Fruit fly (Drosophila melanogaster) whole organism, embryonic: Measurements from ENCODE around the gene BtbVII.
A peak's percentile ranks its signal among the peaks of the same experiment; 100 is the strongest.

Experiments
- Ada2b ChIP-seq: fragments of 200-800 bp; sonication (Bioruptor generic); IDR thresholded peaks from 2 replicates; pipeline ENCODE4 v1.3.6; 2022; ENCODE audit warnings: missing biosample characterization, missing genetic modification characterization
- Awh ChIP-seq: fragments of 200-800 bp; sonication (Bioruptor generic); IDR thresholded peaks from 2 replicates; pipeline ENCODE4, ENCODE4 v1.3.6; 2022; ENCODE audit warnings: missing biosample characterization, missing genetic modification characterization
- BEAF-32 ChIP-seq: fragments of 200-800 bp; sonication (Bioruptor generic); optimal IDR thresholded peaks from 3 replicates; lab custom pipeline; 2017; ENCODE audit warnings: missing biosample characterization, missing genetic modification characterization, mild to moderate bottlenecking, moderate library complexity, missing genetic modification reagents
- CG10565 ChIP-seq: fragments of 200-800 bp; sonication (Bioruptor generic); optimal IDR thresholded peaks from 3 replicates; lab custom pipeline; 2016; ENCODE audit warnings: missing biosample characterization, mild to moderate bottlenecking, missing genetic modification characterization
- CG11504 ChIP-seq: fragments of 200-800 bp; sonication (Bioruptor generic); optimal IDR thresholded peaks from 3 replicates; lab custom pipeline; 2019; ENCODE audit warnings: missing biosample characterization, mild to moderate bottlenecking, missing genetic modification characterization, moderate library complexity
- CG11695 ChIP-seq: fragments of 200-800 bp; sonication (Bioruptor generic); IDR thresholded peaks from 3 replicates; pipeline ENCODE4 v1.3.6; 2022; ENCODE audit warnings: missing biosample characterization, missing genetic modification characterization
- CG11696 ChIP-seq: fragments of 200-800 bp; sonication (Bioruptor generic); IDR thresholded peaks from 2 replicates; pipeline ENCODE4 v1.3.6; 2022; ENCODE audit warnings: missing biosample characterization, missing genetic modification characterization
- CG12104 ChIP-seq: fragments of 200-800 bp; sonication (Bioruptor generic); optimal IDR thresholded peaks from 3 replicates; lab custom pipeline; 2016; ENCODE audit warnings: missing biosample characterization, missing genetic modification characterization
- CG12659 ChIP-seq: fragments of 200-800 bp; sonication (Bioruptor generic); optimal IDR thresholded peaks from 3 replicates; lab custom pipeline; 2017; ENCODE audit warnings: mild to moderate bottlenecking, missing biosample characterization, missing genetic modification reagents, missing genetic modification characterization
- CG13123 ChIP-seq: fragments of 200-800 bp; sonication (Bioruptor generic); optimal IDR thresholded peaks from 2 replicates; lab custom pipeline; 2016; ENCODE audit warnings: missing biosample characterization, missing genetic modification characterization
- CG14014 ChIP-seq: fragments of 200-800 bp; sonication (Bioruptor generic); IDR thresholded peaks from 2 replicates; pipeline ENCODE4 v1.3.6; 2022; ENCODE audit warnings: missing biosample characterization, missing genetic modification characterization
- CG1647 ChIP-seq: fragments of 200-800 bp; sonication (Bioruptor generic); optimal IDR thresholded peaks from 3 replicates; lab custom pipeline; 2016; ENCODE audit warnings: missing biosample characterization, missing genetic modification characterization
- CG17912 ChIP-seq: fragments of 200-800 bp; sonication (Bioruptor generic); optimal IDR thresholded peaks from 2 replicates; lab custom pipeline; 2018; ENCODE audit warnings: missing biosample characterization, mild to moderate bottlenecking, missing genetic modification characterization
- CG18262 ChIP-seq: fragments of 200-800 bp; optimal IDR thresholded peaks from 3 replicates; lab custom pipeline; 2019; ENCODE audit warnings: missing biosample characterization, mild to moderate bottlenecking, missing genetic modification characterization, moderate library complexity
- CG32767 ChIP-seq: fragments of 200-800 bp; sonication (Bioruptor generic); IDR thresholded peaks from 2 replicates; pipeline ENCODE4 v1.3.6; 2022; ENCODE audit warnings: missing biosample characterization, missing genetic modification characterization
- CG32772 ChIP-seq: fragments of 200-800 bp; sonication (Bioruptor generic); IDR thresholded peaks from 2 replicates; pipeline ENCODE4 v1.3.6; 2022; ENCODE audit warnings: missing biosample characterization, missing genetic modification characterization
- CG34376 ChIP-seq: fragments of 200-800 bp; sonication (Bioruptor generic); optimal IDR thresholded peaks from 2 replicates; lab custom pipeline; 2018; ENCODE audit warnings: missing biosample characterization, mild to moderate bottlenecking, missing genetic modification characterization
- CG5245 ChIP-seq: fragments of 200-800 bp; sonication (Bioruptor generic); optimal IDR thresholded peaks from 3 replicates; lab custom pipeline; 2016; ENCODE audit warnings: missing biosample characterization, missing genetic modification characterization
- CG5953 ChIP-seq: fragments of 200-800 bp; sonication (Bioruptor generic); IDR thresholded peaks from 2 replicates; pipeline ENCODE4 v1.3.6; 2022; ENCODE audit warnings: missing biosample characterization, missing genetic modification characterization
- CG6683 ChIP-seq: fragments of 200-800 bp; sonication (Bioruptor generic); optimal IDR thresholded peaks from 2 replicates; lab custom pipeline; 2017; ENCODE audit warnings: missing biosample characterization, mild to moderate bottlenecking, missing genetic modification characterization, missing genetic modification reagents
- CG7271 ChIP-seq: fragments of 200-800 bp; sonication (Bioruptor generic); optimal IDR thresholded peaks from 2 replicates; lab custom pipeline; 2018; ENCODE audit warnings: missing biosample characterization, mild to moderate bottlenecking, missing genetic modification characterization, moderate library complexity
- CG7963 ChIP-seq: fragments of 200-800 bp; sonication (Bioruptor generic); IDR thresholded peaks from 3 replicates; pipeline ENCODE4 v1.3.6; 2022; ENCODE audit warnings: missing biosample characterization, missing genetic modification characterization; ENCODE audit not compliant: partially characterized antibody
- CG8944 ChIP-seq: fragments of 200-800 bp; sonication (Bioruptor generic); optimal IDR thresholded peaks from 3 replicates; lab custom pipeline; 2016; ENCODE audit warnings: missing biosample characterization, missing genetic modification characterization
- CG9797 ChIP-seq: fragments of 200-800 bp; sonication (Bioruptor generic); optimal IDR thresholded peaks from 3 replicates; lab custom pipeline; 2018; ENCODE audit warnings: missing biosample characterization, mild to moderate bottlenecking, missing genetic modification characterization
- Camta ChIP-seq: fragments of 200-800 bp; sonication (Bioruptor generic); optimal IDR thresholded peaks from 2 replicates; lab custom pipeline; 2016; ENCODE audit warnings: missing biosample characterization, missing genetic modification characterization
- Dek ChIP-seq: fragments of 200-800 bp; sonication (Bioruptor generic); optimal IDR thresholded peaks from 3 replicates; lab custom pipeline; 2019; ENCODE audit warnings: missing biosample characterization, mild to moderate bottlenecking, missing genetic modification characterization, moderate library complexity
- Dp ChIP-seq: fragments of 200-800 bp; sonication (Bioruptor generic); optimal IDR thresholded peaks from 2 replicates; lab custom pipeline; 2018; ENCODE audit warnings: missing biosample characterization, mild to moderate bottlenecking, missing genetic modification characterization, moderate library complexity
- Fer1 ChIP-seq: fragments of 200-800 bp; sonication (Bioruptor generic); optimal IDR thresholded peaks from 2 replicates; lab custom pipeline; 2017; ENCODE audit warnings: missing biosample characterization, mild to moderate bottlenecking, missing genetic modification characterization
- Hr39 ChIP-seq: fragments of >200 bp; optimal IDR thresholded peaks from 2 replicates; lab custom pipeline; 2017
- Lhr ChIP-seq: fragments of 200-800 bp; sonication (Bioruptor generic); optimal IDR thresholded peaks from 3 replicates; lab custom pipeline; 2017; ENCODE audit warnings: mild to moderate bottlenecking, missing biosample characterization, missing genetic modification reagents, missing genetic modification characterization
- Lpt ChIP-seq: fragments of >200 bp; optimal IDR thresholded peaks from 2 replicates; lab custom pipeline; 2018; ENCODE audit warnings: missing biosample characterization, missing genetic modification characterization
- Meics ChIP-seq: fragments of 200-800 bp; sonication (Bioruptor generic); optimal IDR thresholded peaks from 2 replicates; lab custom pipeline; 2017; ENCODE audit warnings: missing biosample characterization, mild to moderate bottlenecking, missing genetic modification characterization
- Neu2 ChIP-seq: fragments of 200-800 bp; sonication (Bioruptor generic); optimal IDR thresholded peaks from 3 replicates; lab custom pipeline; 2016; ENCODE audit warnings: missing biosample characterization, missing genetic modification characterization, borderline replicate concordance
- Oaz ChIP-seq: fragments of 200-800 bp; sonication (Bioruptor generic); IDR thresholded peaks from 2 replicates; pipeline ENCODE4 v1.3.6; 2022; ENCODE audit warnings: missing biosample characterization, missing genetic modification characterization
- Ptx1 ChIP-seq: fragments of 200-800 bp; sonication (Bioruptor generic); IDR thresholded peaks from 2 replicates; pipeline ENCODE4 v1.3.6; 2022; ENCODE audit warnings: missing biosample characterization, missing genetic modification characterization
- Spps ChIP-seq: fragments of 200-800 bp; sonication (Bioruptor generic); optimal IDR thresholded peaks from 2 replicates; lab custom pipeline; 2018; ENCODE audit warnings: missing biosample characterization, mild to moderate bottlenecking, missing genetic modification characterization
- Taf1 ChIP-seq: fragments of 200-800 bp; sonication (Bioruptor generic); IDR thresholded peaks from 2 replicates; pipeline ENCODE4 v1.3.6; 2022; ENCODE audit warnings: missing biosample characterization, missing genetic modification characterization
- fd3F ChIP-seq: fragments of 200-800 bp; sonication (Bioruptor generic); optimal IDR thresholded peaks from 2 replicates; lab custom pipeline; 2018; ENCODE audit warnings: missing biosample characterization, mild to moderate bottlenecking, missing genetic modification characterization, moderate library complexity
- gce ChIP-seq: fragments of 200-800 bp; sonication (Bioruptor generic); IDR thresholded peaks from 3 replicates; pipeline ENCODE4 v1.3.6; 2022; ENCODE audit warnings: missing biosample characterization, missing genetic modification characterization
- gsb ChIP-seq: fragments of 200-800 bp; sonication (Bioruptor generic); IDR thresholded peaks from 2 replicates; pipeline ENCODE4 v1.3.6; 2022; ENCODE audit warnings: missing biosample characterization, missing genetic modification characterization
- hkb ChIP-seq, 2 experiments: fragments of 200-800 bp in 1 of 2; fragments of >200 bp in 1 of 2; sonication (Bioruptor generic) in 1 of 2; IDR thresholded peaks in 1 of 2; optimal IDR thresholded peaks in 1 of 2; 2 replicates each; pipeline versions ENCODE4 v1.3.6 to Lab custom; 2017 to 2022; ENCODE audit warnings: missing biosample characterization in 1 of 2, missing genetic modification characterization in 1 of 2
- jigr1 ChIP-seq: fragments of 200-800 bp; sonication (Bioruptor generic); IDR thresholded peaks from 3 replicates; pipeline ENCODE4 v1.3.6; 2022; ENCODE audit warnings: missing biosample characterization, missing genetic modification characterization
- kay ChIP-seq: fragments of 200-800 bp; sonication (Bioruptor generic); optimal IDR thresholded peaks from 2 replicates; lab custom pipeline; 2016; ENCODE audit warnings: missing biosample characterization, missing genetic modification characterization
- kni ChIP-seq: fragments of 200-800 bp; sonication (Bioruptor generic); optimal IDR thresholded peaks from 3 replicates; lab custom pipeline; 2017; ENCODE audit warnings: mild to moderate bottlenecking, missing biosample characterization, missing genetic modification reagents, missing genetic modification characterization
- luna ChIP-seq: fragments of 200-800 bp; sonication (Bioruptor generic); optimal IDR thresholded peaks from 2 replicates; lab custom pipeline; 2016; ENCODE audit warnings: missing biosample characterization, missing genetic modification characterization
- nau ChIP-seq: fragments of 200-800 bp; sonication (Bioruptor generic); optimal IDR thresholded peaks from 3 replicates; lab custom pipeline; 2017; ENCODE audit warnings: missing biosample characterization, mild to moderate bottlenecking, missing genetic modification characterization, missing genetic modification reagents
- pzg ChIP-seq: fragments of 200-800 bp; sonication (Bioruptor generic); optimal IDR thresholded peaks from 3 replicates; lab custom pipeline; 2018; ENCODE audit warnings: missing biosample characterization, mild to moderate bottlenecking, missing genetic modification characterization, moderate library complexity
- ro ChIP-seq: fragments of 200-800 bp; sonication (Bioruptor generic); IDR thresholded peaks from 2 replicates; pipeline ENCODE4 v1.3.6; 2022; ENCODE audit warnings: missing biosample characterization, missing genetic modification characterization
- sd ChIP-seq: fragments of 200-800 bp; sonication (Bioruptor generic); optimal IDR thresholded peaks from 3 replicates; lab custom pipeline; 2018; ENCODE audit warnings: missing biosample characterization, mild to moderate bottlenecking, missing genetic modification characterization, moderate library complexity
- seq ChIP-seq: fragments of 200-800 bp; sonication (Bioruptor generic); IDR thresholded peaks from 2 replicates; pipeline ENCODE4 v1.3.6; 2022; ENCODE audit warnings: missing biosample characterization, missing genetic modification characterization
- trem ChIP-seq: fragments of 200-800 bp; optimal IDR thresholded peaks from 3 replicates; lab custom pipeline; 2019; ENCODE audit warnings: missing biosample characterization, mild to moderate bottlenecking, missing genetic modification characterization, moderate library complexity
- wor ChIP-seq: fragments of 200-800 bp; sonication (Bioruptor generic); IDR thresholded peaks from 2 replicates; pipeline ENCODE4 v1.3.6; 2022; ENCODE audit warnings: missing biosample characterization, missing genetic modification characterization

BtbVII gene

dm6 chr3L:3164951-3165350 is 16.5 kb downstream of the BtbVII start, which contains the start of gene CG32280 (continued):
- no peak for TF ChIP-seq CG11695 (GFP tag; lab: Robert Waterston, UW)
- no peak for TF ChIP-seq CG10565 (GFP tag; lab: Kevin White, UChicago)
- TF ChIP-seq CG18262 (tag; lab: Kevin White, UChicago), result no peak
- TF ChIP-seq Meics, result no peak
- TF ChIP-seq Spps (tag; lab: Kevin White, UChicago), result no peak
- TF ChIP-seq trem (tag; lab: Kevin White, UChicago), result peak; percentile 59
- TF ChIP-seq CG5953 (GFP tag; lab: Robert Waterston, UW), result no peak
- TF ChIP-seq Ptx1 (GFP tag; lab: Robert Waterston, UW), result peak; percentile 25; the same call in 1 of the 2 replicates
- TF ChIP-seq CG17912 (GFP tag; lab: Kevin White, UChicago), result no peak
- no peak for TF ChIP-seq Hr39 (lab: Kevin White, UChicago)
- no peak for TF ChIP-seq nau (GFP tag; lab: Kevin White, UChicago)
- TF ChIP-seq kni, result no peak
- peak; percentile 16; the same call in 1 of the 2 replicates for TF ChIP-seq CG14014 (GFP tag; lab: Robert Waterston, UW)
- no peak for TF ChIP-seq CG8944 (GFP tag; lab: Kevin White, UChicago)
- TF ChIP-seq luna (GFP tag; lab: Kevin White, UChicago), result no peak
- peak; percentile 66; the same call in 2 of the 3 replicates for TF ChIP-seq CG7963 (GFP tag; lab: Robert Waterston, UW)
- TF ChIP-seq CG11696 (GFP tag; lab: Robert Waterston, UW), result no peak
- no peak for TF ChIP-seq CG13123
- TF ChIP-seq jigr1 (GFP tag; lab: Robert Waterston, UW), result no peak
- peak; percentile 65 for TF ChIP-seq CG12659
- TF ChIP-seq Dp (GFP tag; lab: Kevin White, UChicago), result peak; percentile 28
- TF ChIP-seq Camta (GFP tag; lab: Kevin White, UChicago), result no peak
- TF ChIP-seq Ada2b (GFP tag; lab: Robert Waterston, UW), result no peak
- peak; percentile 91 for TF ChIP-seq pzg (GFP tag; lab: Kevin White, UChicago)
- no peak for TF ChIP-seq CG11504 (tag; lab: Kevin White, UChicago)
- TF ChIP-seq CG32772 (GFP tag; lab: Robert Waterston, UW), result no peak
- TF ChIP-seq BEAF-32 (GFP tag; lab: Kevin White, UChicago), result peak; percentile 85
- no peak for TF ChIP-seq ro (GFP tag; lab: Robert Waterston, UW)
- no peak for TF ChIP-seq seq (GFP tag; lab: Robert Waterston, UW)
- no peak for TF ChIP-seq Dek (tag; lab: Kevin White, UChicago)
- no peak for TF ChIP-seq gsb (GFP tag; lab: Robert Waterston, UW)
- TF ChIP-seq sd, result peak; percentile 82
- no peak for TF ChIP-seq kay (GFP tag; lab: Kevin White, UChicago)
- no peak for TF ChIP-seq CG12104 (GFP tag; lab: Kevin White, UChicago)
- TF ChIP-seq CG5245 (GFP tag; lab: Kevin White, UChicago), result no peak
- TF ChIP-seq wor (GFP tag; lab: Robert Waterston, UW), result no peak
- peak; percentile 40 for TF ChIP-seq Fer1 (GFP tag; lab: Kevin White, UChicago)
- TF ChIP-seq CG9797, result peak; percentile 77
- TF ChIP-seq hkb (optimal IDR thresholded peaks at IDR 0.05; lab: Kevin White, UChicago), result no peak
- no peak for TF ChIP-seq hkb (GFP tag; IDR thresholded peaks at IDR 0.05; lab: Robert Waterston, UW)
- no peak for TF ChIP-seq CG1647 (GFP tag; lab: Kevin White, UChicago)
- TF ChIP-seq Oaz, result no peak
- TF ChIP-seq Lpt (GFP tag; lab: Kevin White, UChicago), result no peak
- no peak for TF ChIP-seq Lhr
- peak; percentile 68 for TF ChIP-seq CG7271
- no peak for TF ChIP-seq Awh (GFP tag; lab: Robert Waterston, UW)
- TF ChIP-seq CG32767 (GFP tag; lab: Robert Waterston, UW), result no peak
- no peak for TF ChIP-seq Taf1 (GFP tag; lab: Robert Waterston, UW)
- TF ChIP-seq CG6683 (GFP tag; lab: Kevin White, UChicago), result peak; percentile 10
- TF ChIP-seq Neu2 (GFP tag; lab: Kevin White, UChicago), result no peak
- peak; percentile 69 for TF ChIP-seq CG34376
- no peak for TF ChIP-seq fd3F (GFP tag; lab: Kevin White, UChicago)
- TF ChIP-seq gce (GFP tag; lab: Robert Waterston, UW), result no peak
